Fruit fly (Drosophila melanogaster): ENCODE data around the gene CG12104.

The CG12104 gene

DNA sequence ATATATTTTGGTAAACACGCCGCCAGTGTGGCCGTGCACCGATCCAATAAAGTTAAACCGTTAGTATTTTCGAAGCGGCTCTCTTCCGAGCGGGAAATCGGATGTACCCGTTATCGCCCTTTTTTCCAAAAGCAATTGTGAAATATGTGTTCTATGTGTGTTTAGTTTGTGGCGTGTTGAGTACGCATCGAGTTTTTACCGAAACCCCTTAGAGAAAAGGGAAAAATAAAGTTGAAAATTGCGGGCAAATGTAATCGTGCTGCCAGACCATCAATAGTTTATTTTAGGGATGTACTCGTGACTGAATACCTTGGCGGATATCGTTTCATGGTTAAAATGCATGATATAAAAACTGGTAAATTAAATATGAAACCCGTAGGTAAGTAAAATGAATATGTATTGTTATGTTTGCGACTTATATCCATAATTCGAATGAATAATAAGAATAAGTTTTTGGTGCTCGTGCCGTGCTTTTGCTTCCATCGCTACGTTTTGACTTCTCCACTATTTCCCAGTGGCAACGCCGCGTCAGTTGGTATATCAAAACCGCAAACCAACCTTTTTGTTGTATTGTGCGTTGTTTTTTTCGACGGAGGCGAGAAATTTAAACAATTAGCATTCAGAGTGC is 36.8 kb upstream of the CG12104 start, which contains the start of the genes Mettl2 and Bgb (continued):
- peak; percentile 74 for TF ChIP-seq Fer2 (tag; optimal IDR thresholded peaks at IDR 0.05)
- peak; percentile 50 for TF ChIP-seq CG13123 (GFP tag; optimal IDR thresholded peaks at IDR 0.05)
- TF ChIP-seq Stat92E (GFP tag; optimal IDR thresholded peaks at IDR 0.05): no peak
- TF ChIP-seq slou (GFP tag; optimal IDR thresholded peaks at IDR 0.05): peak; percentile 63
- peak; percentile 2 for TF ChIP-seq lbe (GFP tag; optimal IDR thresholded peaks at IDR 0.05)
- no peak for TF ChIP-seq pita (GFP tag; optimal IDR thresholded peaks at IDR 0.05)
- TF ChIP-seq Pdp1 (GFP tag; optimal IDR thresholded peaks at IDR 0.05): peak in 1 of 2 experiments; percentile 90
- peak; percentile 69 for TF ChIP-seq Mad (GFP tag; optimal IDR thresholded peaks at IDR 0.05)
- TF ChIP-seq CG3065 (GFP tag; optimal IDR thresholded peaks at IDR 0.05): peak; percentile 0
- peak; percentile 83 for TF ChIP-seq CG32532 (GFP tag; IDR thresholded peaks at IDR 0.05)
- peak; percentile 75 for TF ChIP-seq CG14860 (GFP tag; IDR thresholded peaks at IDR 0.05; ENCODE audit: partially characterized antibody)
- TF ChIP-seq cas (GFP tag; IDR thresholded peaks at IDR 0.05): peak; percentile 75
- TF ChIP-seq grn (GFP tag; optimal IDR thresholded peaks at IDR 0.05): no peak
- TF ChIP-seq prd (optimal IDR thresholded peaks at IDR 0.05): no peak
- TF ChIP-seq prd (GFP tag; IDR thresholded peaks at IDR 0.05): peak; percentile 91
- TF ChIP-seq row (GFP tag; IDR thresholded peaks at IDR 0.05): peak; percentile 95
- TF ChIP-seq gfzf (GFP tag; optimal IDR thresholded peaks at IDR 0.05): peak; percentile 64
- TF ChIP-seq Hmx (GFP tag; optimal IDR thresholded peaks at IDR 0.05): no peak
- peak; percentile 71 for TF ChIP-seq CG1233 (GFP tag; optimal IDR thresholded peaks at IDR 0.05)
- TF ChIP-seq Ets97D (GFP tag; optimal IDR thresholded peaks at IDR 0.05): peak; percentile 69
- TF ChIP-seq CG6654 (GFP tag; optimal IDR thresholded peaks at IDR 0.05): peak; percentile 16
- TF ChIP-seq Aef1 (GFP tag; IDR thresholded peaks at IDR 0.05): peak; percentile 85
- peak; percentile 88 for TF ChIP-seq CG6689 (GFP tag; IDR thresholded peaks at IDR 0.05)
- TF ChIP-seq tx (GFP tag; optimal IDR thresholded peaks at IDR 0.05): peak; percentile 76
- TF ChIP-seq CG34422 (GFP tag; IDR thresholded peaks at IDR 0.05): peak; percentile 81
- peak; percentile 62 for TF ChIP-seq Dp (GFP tag; optimal IDR thresholded peaks at IDR 0.05)
- peak; percentile 62 for TF ChIP-seq Nf-YC (tag; optimal IDR thresholded peaks at IDR 0.05)
- TF ChIP-seq CG1792 (GFP tag; optimal IDR thresholded peaks at IDR 0.05): peak; percentile 74
- peak; percentile 49 for TF ChIP-seq CG3163 (GFP tag; optimal IDR thresholded peaks at IDR 0.05)
- TF ChIP-seq CG17385 (GFP tag; optimal IDR thresholded peaks at IDR 0.05): no peak
- peak; percentile 64 for TF ChIP-seq Atf-2 (GFP tag; optimal IDR thresholded peaks at IDR 0.05)
- TF ChIP-seq CG12942 (GFP tag; optimal IDR thresholded peaks at IDR 0.05): peak; percentile 61
- TF ChIP-seq CG4730 (GFP tag; IDR thresholded peaks at IDR 0.05): peak; percentile 77
- TF ChIP-seq E2f1 (GFP tag; IDR thresholded peaks at IDR 0.05): peak; percentile 71
- no peak for TF ChIP-seq ap (GFP tag; IDR thresholded peaks at IDR 0.05)
- TF ChIP-seq tup (GFP tag; optimal IDR thresholded peaks at IDR 0.05): no peak
- peak; percentile 27 for TF ChIP-seq mirr (GFP tag; optimal IDR thresholded peaks at IDR 0.05)
- peak; percentile 75 for TF ChIP-seq CG14014 (GFP tag; IDR thresholded peaks at IDR 0.05)
- TF ChIP-seq nmo (GFP tag; optimal IDR thresholded peaks at IDR 0.05): peak; percentile 83
- TF ChIP-seq CG6683 (GFP tag; optimal IDR thresholded peaks at IDR 0.05): peak; percentile 26
- peak; percentile 28 for TF ChIP-seq ftz-f1 (GFP tag; optimal IDR thresholded peaks at IDR 0.05)
- peak; percentile 80 for TF ChIP-seq Hr3 (GFP tag; optimal IDR thresholded peaks at IDR 0.05)
- peak; percentile 93 for TF ChIP-seq sisA (GFP tag; IDR thresholded peaks at IDR 0.05)
- TF ChIP-seq Deaf1 (tag; optimal IDR thresholded peaks at IDR 0.05): peak; percentile 27
- peak; percentile 76 for TF ChIP-seq Xrp1 (GFP tag; IDR thresholded peaks at IDR 0.05)
- peak; percentile 59; the same call in 1 of the 2 replicates for TF ChIP-seq wdn (GFP tag; IDR thresholded peaks at IDR 0.05)
- peak; percentile 39 for TF ChIP-seq Bdp1 (GFP tag; optimal IDR thresholded peaks at IDR 0.05)
- TF ChIP-seq CG12155 (GFP tag; optimal IDR thresholded peaks at IDR 0.05): peak; percentile 81
- TF ChIP-seq CG30403 (GFP tag; optimal IDR thresholded peaks at IDR 0.05): peak; percentile 92
- TF ChIP-seq chinmo (GFP tag; IDR thresholded peaks at IDR 0.05; ENCODE audit: partially characterized antibody): no peak
- TF ChIP-seq gce (GFP tag; IDR thresholded peaks at IDR 0.05): no peak
